Fruit fly (Drosophila melanogaster) whole organism, embryonic: ENCODE measurements around the gene hng2.

ENCODE experiments used
- Ada2b ChIP-seq: fragments of 200-800 bp; sonication (Bioruptor generic); IDR thresholded peaks from 2 replicates; pipeline ENCODE4 v1.3.6; 2022; ENCODE audit warnings: missing biosample characterization, missing genetic modification characterization
- B-H2 ChIP-seq: fragments of 200-800 bp; sonication (Bioruptor generic); optimal IDR thresholded peaks from 2 replicates; lab custom pipeline; 2018; ENCODE audit warnings: missing biosample characterization, mild to moderate bottlenecking, missing genetic modification characterization
- CG10654 ChIP-seq: fragments of 200-800 bp; sonication (Bioruptor generic); optimal IDR thresholded peaks from 2 replicates; lab custom pipeline; 2016; ENCODE audit warnings: missing biosample characterization, missing genetic modification characterization
- CG10959 ChIP-seq: fragments of 200-800 bp; sonication (Bioruptor generic); IDR thresholded peaks from 2 replicates; pipeline ENCODE4 v1.3.6; 2022; ENCODE audit warnings: missing biosample characterization, missing genetic modification characterization
- CG1233 ChIP-seq: fragments of 200-800 bp; sonication (Bioruptor generic); optimal IDR thresholded peaks from 4 replicates; lab custom pipeline; 2018; ENCODE audit warnings: missing biosample characterization, mild to moderate bottlenecking, missing genetic modification characterization
- CG1529 ChIP-seq: fragments of 200-800 bp; sonication (Bioruptor generic); optimal IDR thresholded peaks from 3 replicates; lab custom pipeline; 2018; ENCODE audit warnings: missing biosample characterization, missing genetic modification characterization
- CG15514 ChIP-seq: fragments of 200-800 bp; sonication (Bioruptor generic); optimal IDR thresholded peaks from 3 replicates; lab custom pipeline; 2017; ENCODE audit warnings: missing biosample characterization, missing genetic modification characterization, mild to moderate bottlenecking, moderate library complexity, missing genetic modification reagents
- CG1602 ChIP-seq: fragments of 200-800 bp; sonication (Bioruptor generic); optimal IDR thresholded peaks from 3 replicates; lab custom pipeline; 2016; ENCODE audit warnings: missing biosample characterization, missing genetic modification characterization
- CG17359 ChIP-seq: fragments of 200-800 bp; sonication (Bioruptor generic); optimal IDR thresholded peaks from 3 replicates; lab custom pipeline; 2018; ENCODE audit warnings: missing biosample characterization, mild to moderate bottlenecking, missing genetic modification characterization, moderate library complexity
- CG17802 ChIP-seq: fragments of 200-800 bp; sonication (Bioruptor generic); optimal IDR thresholded peaks from 2 replicates; lab custom pipeline; 2018; ENCODE audit warnings: missing biosample characterization, mild to moderate bottlenecking, missing genetic modification characterization, moderate library complexity
- CG18619 ChIP-seq: fragments of 200-800 bp; sonication (Bioruptor generic); optimal IDR thresholded peaks from 3 replicates; lab custom pipeline; 2017; ENCODE audit warnings: missing biosample characterization, mild to moderate bottlenecking, missing genetic modification characterization
- CG32532 ChIP-seq: fragments of 200-800 bp; sonication (Bioruptor generic); IDR thresholded peaks from 2 replicates; pipeline ENCODE4 v1.3.6; 2022; ENCODE audit warnings: missing biosample characterization, missing genetic modification characterization
- CG4360 ChIP-seq: fragments of 200-800 bp; sonication (Bioruptor generic); IDR thresholded peaks from 2 replicates; pipeline ENCODE4 v1.3.6; 2022; ENCODE audit warnings: missing biosample characterization, missing genetic modification characterization
- CG4424 ChIP-seq: fragments of 200-800 bp; sonication (Bioruptor generic); optimal IDR thresholded peaks from 3 replicates; lab custom pipeline; 2016; ENCODE audit warnings: missing biosample characterization, missing genetic modification characterization
- CG7357 ChIP-seq: fragments of 200-800 bp; sonication (Bioruptor generic); IDR thresholded peaks from 3 replicates; pipeline ENCODE4 v1.3.6; 2022; ENCODE audit warnings: missing biosample characterization, missing genetic modification characterization
- CG7372 ChIP-seq: fragments of 200-800 bp; sonication (Bioruptor generic); IDR thresholded peaks from 2 replicates; pipeline ENCODE4 v1.3.6; 2022; ENCODE audit warnings: missing biosample characterization, missing genetic modification characterization
- CG7928 ChIP-seq: fragments of 200-800 bp; sonication (Bioruptor generic); optimal IDR thresholded peaks from 2 replicates; lab custom pipeline; 2017; ENCODE audit warnings: missing biosample characterization, mild to moderate bottlenecking, missing genetic modification characterization
- CG9876 ChIP-seq: fragments of 200-800 bp; sonication (Bioruptor generic); optimal IDR thresholded peaks from 2 replicates; lab custom pipeline; 2016; ENCODE audit warnings: missing biosample characterization, missing genetic modification characterization
- Camta ChIP-seq: fragments of 200-800 bp; sonication (Bioruptor generic); optimal IDR thresholded peaks from 2 replicates; lab custom pipeline; 2016; ENCODE audit warnings: missing biosample characterization, missing genetic modification characterization
- E2f2 ChIP-seq: fragments of 200-800 bp; sonication (Bioruptor generic); IDR thresholded peaks from 2 replicates; pipeline ENCODE4 v1.3.6; 2022; ENCODE audit warnings: missing biosample characterization, missing genetic modification characterization
- Gsc ChIP-seq: fragments of 200-800 bp; sonication (Bioruptor generic); IDR thresholded peaks from 2 replicates; pipeline ENCODE4 v1.3.6; 2022; ENCODE audit warnings: missing biosample characterization, missing genetic modification characterization
- Gug ChIP-seq: fragments of 200-800 bp; sonication (Bioruptor generic); IDR thresholded peaks from 4 replicates; pipeline ENCODE4 v1.3.6; 2022; ENCODE audit warnings: missing biosample characterization, missing genetic modification characterization
- HLH3B ChIP-seq: fragments of 200-800 bp; sonication (Bioruptor generic); IDR thresholded peaks from 2 replicates; pipeline ENCODE4 v1.3.6; 2022; ENCODE audit warnings: missing biosample characterization, missing genetic modification characterization
- HLH54F ChIP-seq: fragments of 200-800 bp; sonication (Bioruptor generic); optimal IDR thresholded peaks from 3 replicates; lab custom pipeline; 2016; ENCODE audit warnings: missing biosample characterization, missing genetic modification characterization
- Hr3 ChIP-seq: fragments of 200-800 bp; sonication (Bioruptor generic); optimal IDR thresholded peaks from 3 replicates; lab custom pipeline; 2016; ENCODE audit warnings: missing biosample characterization, missing genetic modification characterization
- Lpt ChIP-seq: fragments of >200 bp; optimal IDR thresholded peaks from 2 replicates; lab custom pipeline; 2018; ENCODE audit warnings: missing biosample characterization, missing genetic modification characterization
- Myb ChIP-seq: fragments of 200-800 bp; sonication (Bioruptor generic); optimal IDR thresholded peaks from 2 replicates; lab custom pipeline; 2016; ENCODE audit warnings: missing biosample characterization, missing genetic modification characterization
- NFAT ChIP-seq: fragments of 200-800 bp; sonication (Bioruptor generic); IDR thresholded peaks from 2 replicates; pipeline ENCODE4 v1.3.6; 2022; ENCODE audit warnings: missing biosample characterization, missing genetic modification characterization
- Pdp1 ChIP-seq, 2 experiments: fragments of 200-800 bp; sonication (Bioruptor generic); optimal IDR thresholded peaks; 3 replicates each; lab custom pipeline; 2016; ENCODE audit warnings: missing biosample characterization in 2 of 2, missing genetic modification characterization in 2 of 2, mild to moderate bottlenecking in 1 of 2, moderate library complexity in 1 of 2
- bigmax ChIP-seq: fragments of 200-800 bp; sonication (Bioruptor generic); optimal IDR thresholded peaks from 2 replicates; lab custom pipeline; 2018; ENCODE audit warnings: missing biosample characterization, mild to moderate bottlenecking, missing genetic modification characterization
- bowl ChIP-seq: fragments of 200-800 bp; sonication (Bioruptor generic); IDR thresholded peaks from 2 replicates; pipeline ENCODE4 v1.3.6; 2022; ENCODE audit warnings: missing biosample characterization, missing genetic modification characterization
- chinmo ChIP-seq: fragments of 200-800 bp; sonication (Bioruptor generic); IDR thresholded peaks from 4 replicates; pipeline ENCODE4 v1.3.6; 2022; ENCODE audit warnings: missing biosample characterization, missing genetic modification characterization; ENCODE audit not compliant: partially characterized antibody
- ci ChIP-seq: fragments of 200-800 bp; sonication (Bioruptor generic); IDR thresholded peaks from 3 replicates; pipeline ENCODE4 v1.3.6; 2022; ENCODE audit warnings: missing biosample characterization, missing genetic modification characterization
- corto ChIP-seq: fragments of 200-800 bp; sonication (Bioruptor generic); optimal IDR thresholded peaks from 2 replicates; lab custom pipeline; 2016; ENCODE audit warnings: missing biosample characterization, mild to moderate bottlenecking, missing genetic modification characterization, moderate library complexity
- cwo ChIP-seq: fragments of 200-800 bp; sonication (Bioruptor generic); optimal IDR thresholded peaks from 3 replicates; lab custom pipeline; 2017; ENCODE audit warnings: missing biosample characterization, missing genetic modification characterization, mild to moderate bottlenecking, moderate library complexity, missing genetic modification reagents
- ems ChIP-seq: fragments of 200-800 bp; sonication (Bioruptor generic); optimal IDR thresholded peaks from 3 replicates; lab custom pipeline; 2016; ENCODE audit warnings: missing biosample characterization, missing genetic modification characterization
- gfzf ChIP-seq: fragments of 200-800 bp; sonication (Bioruptor generic); optimal IDR thresholded peaks from 2 replicates; lab custom pipeline; 2016; ENCODE audit warnings: missing biosample characterization, mild to moderate bottlenecking, missing genetic modification characterization, moderate library complexity
- gsb ChIP-seq: fragments of 200-800 bp; sonication (Bioruptor generic); IDR thresholded peaks from 2 replicates; pipeline ENCODE4 v1.3.6; 2022; ENCODE audit warnings: missing biosample characterization, missing genetic modification characterization
- kah ChIP-seq: fragments of 200-800 bp; sonication (Bioruptor generic); optimal IDR thresholded peaks from 2 replicates; lab custom pipeline; 2018; ENCODE audit warnings: missing biosample characterization, mild to moderate bottlenecking, missing genetic modification characterization
- nau ChIP-seq: fragments of 200-800 bp; sonication (Bioruptor generic); optimal IDR thresholded peaks from 3 replicates; lab custom pipeline; 2017; ENCODE audit warnings: missing biosample characterization, mild to moderate bottlenecking, missing genetic modification characterization, missing genetic modification reagents
- nmo ChIP-seq: fragments of 200-800 bp; sonication (Bioruptor generic); optimal IDR thresholded peaks from 2 replicates; lab custom pipeline; 2018; ENCODE audit warnings: missing biosample characterization, mild to moderate bottlenecking, missing genetic modification characterization, moderate library complexity
- otp ChIP-seq: fragments of 200-800 bp; sonication (Bioruptor generic); IDR thresholded peaks from 3 replicates; pipeline ENCODE4, ENCODE4 v1.3.6; 2022; ENCODE audit warnings: missing biosample characterization, missing genetic modification characterization
- pb ChIP-seq: fragments of 200-800 bp; sonication (Bioruptor generic); optimal IDR thresholded peaks from 3 replicates; lab custom pipeline; 2016; ENCODE audit warnings: missing biosample characterization, missing genetic modification characterization
- pros ChIP-seq: fragments of 200-800 bp; sonication (Bioruptor generic); optimal IDR thresholded peaks from 3 replicates; lab custom pipeline; 2019; ENCODE audit warnings: missing biosample characterization, mild to moderate bottlenecking, missing genetic modification characterization, moderate library complexity
- so ChIP-seq: fragments of 200-800 bp; sonication (Bioruptor generic); IDR thresholded peaks from 3 replicates; pipeline ENCODE4 v1.3.6; 2022; ENCODE audit warnings: missing biosample characterization, missing genetic modification characterization
- z ChIP-seq: fragments of 200-800 bp; sonication (Bioruptor generic); IDR thresholded peaks from 3 replicates; pipeline ENCODE4 v1.3.6; 2022; ENCODE audit warnings: missing biosample characterization, missing genetic modification characterization
- zen2 ChIP-seq: fragments of 200-800 bp; sonication (Bioruptor generic); IDR thresholded peaks from 3 replicates; pipeline ENCODE4 v1.3.6; 2022; ENCODE audit warnings: missing biosample characterization, missing genetic modification characterization; ENCODE audit not compliant: partially characterized antibody
- zfh2 ChIP-seq: fragments of 200-800 bp; sonication (Bioruptor generic); optimal IDR thresholded peaks from 2 replicates; lab custom pipeline; 2016; ENCODE audit warnings: missing biosample characterization, missing genetic modification characterization

The hng2 gene

dm6 chr3R:8784788-8785187 lies 21.3 kb upstream of the hng2 start (continued):
- TF ChIP-seq otp (GFP tag; lab: Robert Waterston, UW), result peak; percentile 36; the same call in 1 of the 3 replicates
- TF ChIP-seq CG7928 (GFP tag; lab: Kevin White, UChicago), result no peak
- peak; percentile 49 for TF ChIP-seq HLH54F (GFP tag; lab: Kevin White, UChicago)
- peak in 1 of 2 experiments; percentile 53 for TF ChIP-seq Pdp1 (GFP tag; optimal IDR thresholded peaks at IDR 0.05; lab: Kevin White, UChicago)
- peak; percentile 77 for TF ChIP-seq ci (GFP tag; lab: Robert Waterston, UW)
- TF ChIP-seq zfh2 (GFP tag; lab: Kevin White, UChicago), result peak; percentile 50
- 0 out of 4 replicates have a peak, but pooled peaks have one; percentile 2 for TF ChIP-seq Gug
- TF ChIP-seq pros (GFP tag; lab: Kevin White, UChicago), result no peak
- TF ChIP-seq CG4424, result no peak
- peak; percentile 5 for TF ChIP-seq Hr3 (GFP tag; lab: Kevin White, UChicago)
- TF ChIP-seq ems (GFP tag; lab: Kevin White, UChicago), result peak; percentile 1
- TF ChIP-seq CG9876 (GFP tag; lab: Kevin White, UChicago), result no peak
- peak; percentile 19 for TF ChIP-seq CG15514 (GFP tag; lab: Kevin White, UChicago)
- TF ChIP-seq CG7357 (GFP tag; lab: Robert Waterston, UW), result 0 out of 3 replicates have a peak, but pooled peaks have one; percentile 44
- no peak for TF ChIP-seq cwo (GFP tag; lab: Kevin White, UChicago)
- TF ChIP-seq NFAT (GFP tag; lab: Robert Waterston, UW), result peak; percentile 52; the same call in 1 of the 2 replicates
- TF ChIP-seq CG1602 (GFP tag; lab: Kevin White, UChicago), result peak; percentile 23
- peak; percentile 80 for TF ChIP-seq CG32532 (GFP tag; lab: Robert Waterston, UW)
- peak; percentile 37; the same call in 1 of the 3 replicates for TF ChIP-seq so (GFP tag; lab: Robert Waterston, UW)
- TF ChIP-seq CG17802 (tag; lab: Kevin White, UChicago), result no peak
- peak; percentile 31; the same call in 1 of the 2 replicates for TF ChIP-seq E2f2
- no peak for TF ChIP-seq CG10654 (GFP tag; lab: Kevin White, UChicago)
- TF ChIP-seq CG7372 (GFP tag; lab: Robert Waterston, UW), result peak; percentile 25; the same call in 1 of the 2 replicates
- TF ChIP-seq kah, result no peak
- TF ChIP-seq CG1529 (GFP tag; lab: Kevin White, UChicago), result no peak
- peak; percentile 27 for TF ChIP-seq Camta (GFP tag; lab: Kevin White, UChicago)
- TF ChIP-seq HLH3B (GFP tag; lab: Robert Waterston, UW), result peak; percentile 74

dm6 chr3R:8785451-8785850 lies 20.7 kb upstream of the hng2 start:
- peak; percentile 95 for TF ChIP-seq z (GFP tag; lab: Robert Waterston, UW)
- 0 out of 3 replicates have a peak, but pooled peaks have one; percentile 19 for TF ChIP-seq zen2 (GFP tag; lab: Robert Waterston, UW)
- 0 out of 4 replicates have a peak, but pooled peaks have one; percentile 33 for TF ChIP-seq chinmo (GFP tag; lab: Robert Waterston, UW)
- TF ChIP-seq corto (GFP tag; lab: Kevin White, UChicago), result no peak

DNA sequence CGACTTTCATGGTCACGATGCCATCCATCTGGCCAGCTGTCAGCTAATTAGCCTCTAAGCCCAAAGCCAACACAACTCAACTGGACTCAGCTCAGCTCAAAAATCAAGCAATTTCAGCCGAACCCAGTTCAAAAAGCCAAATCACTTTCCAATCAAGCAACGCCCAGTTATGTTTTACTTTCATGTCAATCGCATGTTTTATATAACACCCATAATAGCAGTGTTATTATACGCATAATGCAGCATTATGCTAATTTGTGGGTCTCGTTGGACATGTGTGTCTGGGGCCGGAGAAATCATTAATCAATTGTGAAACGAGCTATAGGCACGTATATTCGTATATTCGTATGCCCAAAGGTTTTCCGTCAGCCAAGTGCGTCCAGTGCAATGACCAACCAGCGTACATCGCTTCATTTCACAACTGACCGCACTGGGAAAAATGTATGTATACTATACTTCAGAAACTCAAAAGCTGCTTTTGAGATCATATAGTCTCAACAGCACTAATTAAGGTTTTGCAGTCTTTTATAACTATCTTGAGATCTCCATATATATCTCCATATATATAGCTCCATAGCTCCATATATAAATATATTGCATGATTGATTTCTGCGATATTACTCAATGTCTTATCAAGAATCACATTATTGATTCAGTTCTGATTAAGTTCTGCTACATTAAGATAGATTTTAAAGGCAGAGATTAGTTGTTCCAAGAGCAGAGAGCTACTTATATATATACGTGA lies 18.4 kb upstream of the hng2 start:
- TF ChIP-seq pb, result no peak
- TF ChIP-seq gfzf (GFP tag; lab: Kevin White, UChicago), result no peak
- no peak for TF ChIP-seq gsb (GFP tag; lab: Robert Waterston, UW)
- TF ChIP-seq Gsc, result no peak
- TF ChIP-seq CG10959, result no peak
- TF ChIP-seq CG4360 (GFP tag; lab: Robert Waterston, UW), result no peak
- no peak for TF ChIP-seq Myb (GFP tag; lab: Kevin White, UChicago)
- TF ChIP-seq CG17359, result no peak
- TF ChIP-seq CG18619 (GFP tag; lab: Kevin White, UChicago), result no peak
- TF ChIP-seq CG1233, result no peak
- no peak for TF ChIP-seq B-H2
- no peak for TF ChIP-seq bigmax (GFP tag; lab: Kevin White, UChicago)
- TF ChIP-seq bowl, result no peak
- TF ChIP-seq Lpt (GFP tag; lab: Kevin White, UChicago), result no peak
- no peak for TF ChIP-seq Ada2b (GFP tag; lab: Robert Waterston, UW)
- peak; percentile 29 for TF ChIP-seq nmo (GFP tag; lab: Kevin White, UChicago)
- TF ChIP-seq nau (GFP tag; lab: Kevin White, UChicago), result no peak
